Worm (Caenorhabditis elegans): ENCODE measurements around the gene F17E9.5.

DNA sequence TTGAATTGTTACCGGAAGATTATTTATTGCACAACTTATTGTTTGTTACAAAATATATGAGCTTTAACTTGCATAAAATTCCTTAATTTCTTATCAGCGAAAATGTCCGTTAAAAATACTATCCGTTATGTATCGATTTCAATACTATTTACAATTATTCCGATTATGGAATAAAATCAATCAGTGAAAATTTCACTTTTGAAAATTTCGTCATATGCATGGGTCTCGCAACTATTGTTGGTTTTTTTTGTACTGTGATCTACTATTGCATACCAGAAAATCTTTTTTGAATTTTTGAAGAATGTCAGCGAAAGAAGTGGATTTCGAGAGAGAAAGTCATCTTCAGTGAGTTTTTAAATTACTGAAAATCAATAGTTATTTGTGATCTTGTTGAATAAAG lies 48.4 kb upstream of the F17E9.5 start, which contains the start of gene nprl-3:
- TF ChIP-seq ceh-36 (tag; optimal IDR thresholded peaks at IDR 0.05) (no peak), tbx-37 (GFP tag; conservative IDR thresholded peaks at IDR 0.05) (no peak), pes-1 (GFP tag; IDR thresholded peaks at IDR 0.05) (no peak), tbx-11 (GFP tag; IDR thresholded peaks at IDR 0.05) (no peak), B0310.2 (tag; optimal IDR thresholded peaks at IDR 0.05) (no peak), ama-1 (optimal IDR thresholded peaks at IDR 0.05) (no peak), flt-1 (GFP tag; IDR thresholded peaks at IDR 0.05) (no peak), ceh-13 (GFP tag; optimal IDR thresholded peaks at IDR 0.05) (no peak), F13C5.2 (tag; optimal IDR thresholded peaks at IDR 0.05) (no peak), hnd-1 (tag; optimal IDR thresholded peaks at IDR 0.05) (no peak), tra-4 (tag; optimal IDR thresholded peaks at IDR 0.05) (no peak), sea-1 (GFP tag; conservative IDR thresholded peaks at IDR 0.05) (no peak), hmg-4 (GFP tag; optimal IDR thresholded peaks at IDR 0.05) (no peak)
